Fruit fly (Drosophila melanogaster) whole organism, embryonic: Measurements from ENCODE around the gene CG7556.

ENCODE experiments used
- Atf3 ChIP-seq: fragments of 200-800 bp; sonication (Bioruptor generic); optimal IDR thresholded peaks from 3 replicates; lab custom pipeline; 2016; ENCODE audit warnings: missing biosample characterization, missing genetic modification characterization
- Bteb2 ChIP-seq: fragments of 200-800 bp; sonication (Bioruptor generic); optimal IDR thresholded peaks from 2 replicates; lab custom pipeline; 2016; ENCODE audit warnings: missing biosample characterization, missing genetic modification characterization
- CG11093 ChIP-seq: fragments of 200-800 bp; sonication (Bioruptor generic); IDR thresholded peaks from 3 replicates; pipeline ENCODE4 v1.3.6; 2022; ENCODE audit warnings: missing biosample characterization, missing genetic modification characterization
- CG11504 ChIP-seq: fragments of 200-800 bp; sonication (Bioruptor generic); optimal IDR thresholded peaks from 3 replicates; lab custom pipeline; 2019; ENCODE audit warnings: missing biosample characterization, mild to moderate bottlenecking, missing genetic modification characterization, moderate library complexity
- CG1647 ChIP-seq: fragments of 200-800 bp; sonication (Bioruptor generic); optimal IDR thresholded peaks from 3 replicates; lab custom pipeline; 2016; ENCODE audit warnings: missing biosample characterization, missing genetic modification characterization
- CG2875 ChIP-seq: fragments of 200-800 bp; sonication (Bioruptor generic); optimal IDR thresholded peaks from 2 replicates; lab custom pipeline; 2017; ENCODE audit warnings: missing biosample characterization, mild to moderate bottlenecking, missing genetic modification characterization, missing genetic modification reagents
- CG3163 ChIP-seq: fragments of 200-800 bp; sonication (Bioruptor generic); optimal IDR thresholded peaks from 3 replicates; lab custom pipeline; 2016; ENCODE audit warnings: missing biosample characterization, missing genetic modification characterization
- CG6254 ChIP-seq: fragments of 200-800 bp; sonication (Bioruptor generic); optimal IDR thresholded peaks from 3 replicates; lab custom pipeline; 2017; ENCODE audit warnings: mild to moderate bottlenecking, missing biosample characterization, missing genetic modification reagents, missing genetic modification characterization
- CG7271 ChIP-seq: fragments of 200-800 bp; sonication (Bioruptor generic); optimal IDR thresholded peaks from 2 replicates; lab custom pipeline; 2018; ENCODE audit warnings: missing biosample characterization, mild to moderate bottlenecking, missing genetic modification characterization, moderate library complexity
- CG7963 ChIP-seq: fragments of 200-800 bp; sonication (Bioruptor generic); IDR thresholded peaks from 3 replicates; pipeline ENCODE4 v1.3.6; 2022; ENCODE audit warnings: missing biosample characterization, missing genetic modification characterization; ENCODE audit not compliant: partially characterized antibody
- CG9876 ChIP-seq: fragments of 200-800 bp; sonication (Bioruptor generic); optimal IDR thresholded peaks from 2 replicates; lab custom pipeline; 2016; ENCODE audit warnings: missing biosample characterization, missing genetic modification characterization
- CrebB ChIP-seq: fragments of 200-800 bp; sonication (Bioruptor generic); optimal IDR thresholded peaks from 3 replicates; lab custom pipeline; 2018; ENCODE audit warnings: missing biosample characterization, mild to moderate bottlenecking, missing genetic modification characterization
- D ChIP-seq, 2 experiments: fragments of 200-800 bp in 1 of 2; fragments of >200 bp in 1 of 2; sonication (Bioruptor generic) in 1 of 2; optimal IDR thresholded peaks; 2 replicates in 1 of 2; 3 replicates in 1 of 2; lab custom pipeline; 2017; ENCODE audit warnings: mild to moderate bottlenecking in 1 of 2, missing biosample characterization in 1 of 2, missing genetic modification characterization in 1 of 2, missing genetic modification reagents in 1 of 2
- Dip3 ChIP-seq: fragments of 200-800 bp; sonication (Bioruptor generic); optimal IDR thresholded peaks from 3 replicates; lab custom pipeline; 2016; ENCODE audit warnings: missing biosample characterization, missing genetic modification characterization
- Doc3 ChIP-seq: fragments of 200-800 bp; sonication (Bioruptor generic); IDR thresholded peaks from 3 replicates; pipeline ENCODE4 v1.3.6; 2022; ENCODE audit warnings: missing biosample characterization, missing genetic modification characterization; ENCODE audit not compliant: partially characterized antibody
- Ets97D ChIP-seq: fragments of 200-800 bp; sonication (Bioruptor generic); optimal IDR thresholded peaks from 3 replicates; lab custom pipeline; 2016; ENCODE audit warnings: missing biosample characterization, missing genetic modification characterization
- Fer2 ChIP-seq: fragments of 200-800 bp; sonication (Bioruptor generic); optimal IDR thresholded peaks from 2 replicates; lab custom pipeline; 2018; ENCODE audit warnings: missing biosample characterization, mild to moderate bottlenecking, missing genetic modification characterization, moderate library complexity
- HLH3B ChIP-seq: fragments of 200-800 bp; sonication (Bioruptor generic); IDR thresholded peaks from 2 replicates; pipeline ENCODE4 v1.3.6; 2022; ENCODE audit warnings: missing biosample characterization, missing genetic modification characterization
- Hand ChIP-seq: fragments of 200-800 bp; sonication (Bioruptor generic); optimal IDR thresholded peaks from 2 replicates; lab custom pipeline; 2017; ENCODE audit warnings: mild to moderate bottlenecking, missing biosample characterization, missing genetic modification reagents, missing genetic modification characterization
- Hmx ChIP-seq: fragments of 200-800 bp; sonication (Bioruptor generic); optimal IDR thresholded peaks from 2 replicates; lab custom pipeline; 2016; ENCODE audit warnings: missing biosample characterization, missing genetic modification characterization
- Hr3 ChIP-seq: fragments of 200-800 bp; sonication (Bioruptor generic); optimal IDR thresholded peaks from 3 replicates; lab custom pipeline; 2016; ENCODE audit warnings: missing biosample characterization, missing genetic modification characterization
- Hr39 ChIP-seq: fragments of >200 bp; optimal IDR thresholded peaks from 2 replicates; lab custom pipeline; 2017
- MTF-1 ChIP-seq: fragments of 200-800 bp; sonication (Bioruptor generic); optimal IDR thresholded peaks from 2 replicates; lab custom pipeline; 2018; ENCODE audit warnings: missing biosample characterization, mild to moderate bottlenecking, missing genetic modification characterization, borderline replicate concordance
- Oli ChIP-seq: fragments of 200-800 bp; sonication (Bioruptor generic); optimal IDR thresholded peaks from 2 replicates; lab custom pipeline; 2018; ENCODE audit warnings: missing biosample characterization, mild to moderate bottlenecking, missing genetic modification characterization, moderate library complexity
- Pdp1 ChIP-seq, 2 experiments: fragments of 200-800 bp; sonication (Bioruptor generic); optimal IDR thresholded peaks; 3 replicates each; lab custom pipeline; 2016; ENCODE audit warnings: missing biosample characterization in 2 of 2, missing genetic modification characterization in 2 of 2, mild to moderate bottlenecking in 1 of 2, moderate library complexity in 1 of 2
- Sox100B ChIP-seq: fragments of 200-800 bp; sonication (Bioruptor generic); optimal IDR thresholded peaks from 3 replicates; lab custom pipeline; 2018; ENCODE audit warnings: missing biosample characterization, mild to moderate bottlenecking, missing genetic modification characterization
- ab ChIP-seq: fragments of 200-800 bp; sonication (Bioruptor generic); optimal IDR thresholded peaks from 2 replicates; lab custom pipeline; 2016; ENCODE audit warnings: missing biosample characterization, missing genetic modification characterization
- ap ChIP-seq: fragments of 200-800 bp; sonication (Bioruptor generic); IDR thresholded peaks from 2 replicates; pipeline ENCODE4 v1.3.6; 2022; ENCODE audit warnings: missing biosample characterization, missing genetic modification characterization
- bsh ChIP-seq, 2 experiments: fragments of 200-800 bp; sonication (Bioruptor generic); optimal IDR thresholded peaks; 2 replicates each; lab custom pipeline; 2017 to 2018; ENCODE audit warnings: mild to moderate bottlenecking in 2 of 2, missing biosample characterization in 2 of 2, missing genetic modification characterization in 2 of 2, moderate library complexity in 1 of 2
- cad ChIP-seq: fragments of >200 bp; optimal IDR thresholded peaks from 2 replicates; lab custom pipeline; 2017; ENCODE audit warnings: missing biosample characterization, missing genetic modification characterization
- chn ChIP-seq: fragments of 200-800 bp; sonication (Bioruptor generic); optimal IDR thresholded peaks from 2 replicates; lab custom pipeline; 2016; ENCODE audit warnings: missing biosample characterization, missing genetic modification characterization
- esg ChIP-seq: fragments of 200-800 bp; sonication (Bioruptor generic); conservative IDR thresholded peaks from 2 replicates; pipeline ENCODE4 v1.3.6; 2022; ENCODE audit warnings: missing biosample characterization, missing genetic modification characterization
- eyg ChIP-seq: fragments of 200-800 bp; sonication (Bioruptor generic); optimal IDR thresholded peaks from 3 replicates; lab custom pipeline; 2016; ENCODE audit warnings: missing biosample characterization, missing genetic modification characterization
- fd96Cb ChIP-seq: fragments of 200-800 bp; sonication (Bioruptor generic); optimal IDR thresholded peaks from 2 replicates; lab custom pipeline; 2018; ENCODE audit warnings: missing biosample characterization, mild to moderate bottlenecking, missing genetic modification characterization, moderate library complexity
- lmd ChIP-seq: fragments of 200-800 bp; sonication (Bioruptor generic); IDR thresholded peaks from 2 replicates; pipeline ENCODE4 v1.3.6; 2022; ENCODE audit warnings: missing biosample characterization, missing genetic modification characterization
- nerfin-1 ChIP-seq: fragments of 200-800 bp; sonication (Bioruptor generic); optimal IDR thresholded peaks from 3 replicates; lab custom pipeline; 2019; ENCODE audit warnings: missing biosample characterization, mild to moderate bottlenecking, missing genetic modification characterization, moderate library complexity
- nom ChIP-seq: fragments of 200-800 bp; sonication (Bioruptor generic); optimal IDR thresholded peaks from 2 replicates; lab custom pipeline; 2017; ENCODE audit warnings: missing biosample characterization, missing genetic modification characterization, mild to moderate bottlenecking, moderate library complexity, missing genetic modification reagents
- scrt ChIP-seq: fragments of 200-800 bp; sonication (Bioruptor generic); optimal IDR thresholded peaks from 2 replicates; lab custom pipeline; 2018; ENCODE audit warnings: missing biosample characterization, mild to moderate bottlenecking, missing genetic modification characterization, moderate library complexity
- sens-2 ChIP-seq: fragments of 200-800 bp; sonication (Bioruptor generic); IDR thresholded peaks from 2 replicates; pipeline ENCODE4 v1.3.6; 2022; ENCODE audit warnings: missing biosample characterization, missing genetic modification characterization
- seq ChIP-seq: fragments of 200-800 bp; sonication (Bioruptor generic); IDR thresholded peaks from 2 replicates; pipeline ENCODE4 v1.3.6; 2022; ENCODE audit warnings: missing biosample characterization, missing genetic modification characterization
- shn ChIP-seq: fragments of 200-800 bp; sonication (Bioruptor generic); optimal IDR thresholded peaks from 3 replicates; lab custom pipeline; 2016; ENCODE audit warnings: missing biosample characterization, missing genetic modification characterization
- sisA ChIP-seq: fragments of 200-800 bp; sonication (Bioruptor generic); IDR thresholded peaks from 2 replicates; pipeline ENCODE4 v1.3.6; 2022; ENCODE audit warnings: missing biosample characterization, missing genetic modification characterization
- sna ChIP-seq: fragments of 200-800 bp; sonication (Bioruptor generic); IDR thresholded peaks from 2 replicates; pipeline ENCODE4 v1.3.6; 2022; ENCODE audit warnings: missing biosample characterization, missing genetic modification characterization; ENCODE audit not compliant: partially characterized antibody
- sqz ChIP-seq: fragments of 200-800 bp; sonication (Bioruptor generic); optimal IDR thresholded peaks from 3 replicates; lab custom pipeline; 2018; ENCODE audit warnings: missing biosample characterization, mild to moderate bottlenecking, missing genetic modification characterization
- tll ChIP-seq, 2 experiments: fragments of 200-800 bp in 1 of 2; fragments of >200 bp in 1 of 2; sonication (Bioruptor generic) in 1 of 2; optimal IDR thresholded peaks; 2 replicates each; lab custom pipeline; 2017 to 2019; ENCODE audit warnings: missing biosample characterization in 2 of 2, missing genetic modification characterization in 2 of 2, mild to moderate bottlenecking in 1 of 2, moderate library complexity in 1 of 2
- trem ChIP-seq: fragments of 200-800 bp; optimal IDR thresholded peaks from 3 replicates; lab custom pipeline; 2019; ENCODE audit warnings: missing biosample characterization, mild to moderate bottlenecking, missing genetic modification characterization, moderate library complexity
- ttk ChIP-seq: fragments of 200-800 bp; sonication (Bioruptor generic); IDR thresholded peaks from 2 replicates; pipeline ENCODE4 v2.1.2; 2022; ENCODE audit warnings: missing biosample characterization, missing genetic modification characterization
- twi ChIP-seq: fragments of 200-800 bp; optimal IDR thresholded peaks from 2 replicates; lab custom pipeline; 2019; ENCODE audit warnings: missing biosample characterization, mild to moderate bottlenecking, missing genetic modification characterization, moderate library complexity
- vvl ChIP-seq: fragments of 200-800 bp; sonication (Bioruptor generic); IDR thresholded peaks from 2 replicates; pipeline ENCODE4 v1.3.6; 2022; ENCODE audit warnings: missing biosample characterization, missing genetic modification characterization
- z ChIP-seq: fragments of 200-800 bp; sonication (Bioruptor generic); IDR thresholded peaks from 3 replicates; pipeline ENCODE4 v1.3.6; 2022; ENCODE audit warnings: missing biosample characterization, missing genetic modification characterization

CG7556 gene

DNA sequence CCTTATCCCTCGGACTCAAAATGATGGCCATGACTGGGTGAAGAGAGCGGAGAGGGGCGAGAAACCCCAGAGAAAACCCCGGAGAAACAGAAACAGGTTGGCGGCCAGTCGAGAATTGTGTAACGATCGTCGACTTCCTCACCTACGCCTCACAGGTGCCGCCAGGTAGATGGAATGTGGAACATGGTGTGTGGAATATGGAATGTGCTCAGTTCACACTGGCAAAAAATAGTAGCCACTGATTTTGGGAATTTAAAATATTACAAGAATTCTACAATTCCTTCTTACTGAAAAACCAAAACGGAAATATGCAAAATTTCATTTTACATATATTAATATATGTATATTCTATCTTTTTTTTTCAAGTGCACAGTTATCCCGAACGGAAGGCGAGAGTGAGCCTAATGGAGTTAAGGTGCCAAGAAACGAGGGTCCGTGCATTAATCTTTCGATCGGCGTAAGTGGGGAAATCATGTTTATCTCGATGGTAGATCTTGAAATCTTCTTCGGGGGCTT is 23.6 kb downstream of the CG7556 start (continued):
- TF ChIP-seq eyg (GFP tag; lab: Kevin White, UChicago), result no peak
- no peak for TF ChIP-seq sna (GFP tag; lab: Robert Waterston, UW)
- TF ChIP-seq CrebB (tag; lab: Kevin White, UChicago), result peak; percentile 29
- TF ChIP-seq shn (GFP tag; lab: Kevin White, UChicago), result no peak
- no peak for TF ChIP-seq seq (GFP tag; lab: Robert Waterston, UW)
- peak; percentile 34 for TF ChIP-seq CG1647 (GFP tag; lab: Kevin White, UChicago)
- TF ChIP-seq scrt (GFP tag; lab: Kevin White, UChicago), result peak; percentile 65
- no peak for TF ChIP-seq Ets97D
- TF ChIP-seq Fer2 (tag; lab: Kevin White, UChicago), result peak; percentile 48
- TF ChIP-seq ab (GFP tag; lab: Kevin White, UChicago), result no peak
- TF ChIP-seq Oli (tag; lab: Kevin White, UChicago), result peak; percentile 82
- TF ChIP-seq CG7963, result no peak
- peak; percentile 61 for TF ChIP-seq MTF-1 (GFP tag; lab: Kevin White, UChicago)
- TF ChIP-seq Doc3 (GFP tag; lab: Robert Waterston, UW), result no peak
- TF ChIP-seq Atf3 (GFP tag; lab: Kevin White, UChicago), result no peak
- peak; percentile 79 for TF ChIP-seq CG11504 (tag; lab: Kevin White, UChicago)
- peak; percentile 73 for TF ChIP-seq HLH3B (GFP tag; lab: Robert Waterston, UW)
- TF ChIP-seq CG2875, result peak; percentile 82
- peak; percentile 91 for TF ChIP-seq vvl (GFP tag; lab: Robert Waterston, UW)
- TF ChIP-seq Bteb2, result no peak
- TF ChIP-seq tll (GFP tag; optimal IDR thresholded peaks at IDR 0.05; lab: Kevin White, UChicago), result no peak
- no peak for TF ChIP-seq D (optimal IDR thresholded peaks at IDR 0.05; lab: Kevin White, UChicago)
- TF ChIP-seq D (GFP tag; optimal IDR thresholded peaks at IDR 0.05; lab: Kevin White, UChicago), result peak; percentile 82
- peak; percentile 81 for TF ChIP-seq trem (tag; lab: Kevin White, UChicago)
- peak; percentile 77 for TF ChIP-seq sqz
- TF ChIP-seq twi (tag; lab: Kevin White, UChicago), result peak; percentile 74
- peak; percentile 79 for TF ChIP-seq nerfin-1 (tag; lab: Kevin White, UChicago)
- no peak for TF ChIP-seq Hr39 (lab: Kevin White, UChicago)
- peak; percentile 81 for TF ChIP-seq nom
- peak; percentile 75 for TF ChIP-seq Sox100B (GFP tag; lab: Kevin White, UChicago)
- peak; percentile 72 for TF ChIP-seq ttk (GFP tag; lab: Robert Waterston, UW)
- TF ChIP-seq Pdp1 (GFP tag; optimal IDR thresholded peaks at IDR 0.05; lab: Kevin White, UChicago), result peak; percentile 35 to 72
- TF ChIP-seq CG9876 (GFP tag; lab: Kevin White, UChicago), result no peak
- peak; percentile 69 for TF ChIP-seq chn (GFP tag; lab: Kevin White, UChicago)
- TF ChIP-seq CG11093 (GFP tag; lab: Robert Waterston, UW), result peak; percentile 67; the same call in 2 of the 3 replicates
- peak; percentile 57 to 89 for TF ChIP-seq bsh (GFP tag; optimal IDR thresholded peaks at IDR 0.05; lab: Kevin White, UChicago)
- no peak for TF ChIP-seq CG3163 (GFP tag; lab: Kevin White, UChicago)
- peak; percentile 4 for TF ChIP-seq Hand (GFP tag; lab: Kevin White, UChicago)
- TF ChIP-seq lmd (GFP tag; lab: Robert Waterston, UW), result peak; percentile 83
- TF ChIP-seq sisA (GFP tag; lab: Robert Waterston, UW), result peak; percentile 69
- peak; percentile 67 for TF ChIP-seq sens-2 (GFP tag; lab: Robert Waterston, UW)
- TF ChIP-seq CG6254 (GFP tag; lab: Kevin White, UChicago), result peak; percentile 76
- TF ChIP-seq z (GFP tag; lab: Robert Waterston, UW), result peak; percentile 65; the same call in 2 of the 3 replicates
- TF ChIP-seq CG7271 (tag; lab: Kevin White, UChicago), result peak; percentile 79
- TF ChIP-seq Hr3 (GFP tag; lab: Kevin White, UChicago), result peak; percentile 79
- no peak for TF ChIP-seq Dip3 (GFP tag; lab: Kevin White, UChicago)
- no peak for TF ChIP-seq cad (GFP tag; lab: Kevin White, UChicago)
- TF ChIP-seq ap (GFP tag; lab: Robert Waterston, UW), result peak; percentile 60
- no peak for TF ChIP-seq Hmx
- peak; percentile 66 for TF ChIP-seq esg
- TF ChIP-seq fd96Cb (tag; lab: Kevin White, UChicago), result peak; percentile 81
